Fruit fly (Drosophila melanogaster) whole organism, embryonic: ENCODE measurements around the gene Torsin.

Experiments used
- Bdp1 ChIP-seq: fragments of 200-800 bp; sonication (Bioruptor generic); optimal IDR thresholded peaks from 3 replicates; lab custom pipeline; 2016; ENCODE audit warnings: missing biosample characterization, missing genetic modification characterization
- CG12744 ChIP-seq: fragments of 200-800 bp; sonication (Bioruptor generic); optimal IDR thresholded peaks from 2 replicates; lab custom pipeline; 2016; ENCODE audit warnings: missing biosample characterization, missing genetic modification characterization
- CG14860 ChIP-seq: fragments of 200-800 bp; sonication (Bioruptor generic); IDR thresholded peaks from 3 replicates; pipeline ENCODE4 v1.3.6; 2022; ENCODE audit warnings: missing biosample characterization, missing genetic modification characterization; ENCODE audit not compliant: partially characterized antibody
- CG1647 ChIP-seq: fragments of 200-800 bp; sonication (Bioruptor generic); optimal IDR thresholded peaks from 3 replicates; lab custom pipeline; 2016; ENCODE audit warnings: missing biosample characterization, missing genetic modification characterization
- CG17612 ChIP-seq: fragments of 200-800 bp; sonication (Bioruptor generic); IDR thresholded peaks from 2 replicates; pipeline ENCODE4 v1.3.6; 2022; ENCODE audit warnings: missing biosample characterization, missing genetic modification characterization
- CG17829 ChIP-seq: fragments of 200-800 bp; optimal IDR thresholded peaks from 2 replicates; lab custom pipeline; 2019; ENCODE audit warnings: missing biosample characterization, mild to moderate bottlenecking, missing genetic modification characterization, moderate library complexity
- CG2202 ChIP-seq: fragments of 200-800 bp; sonication (Bioruptor generic); optimal IDR thresholded peaks from 2 replicates; lab custom pipeline; 2018; ENCODE audit warnings: missing biosample characterization, mild to moderate bottlenecking, missing genetic modification characterization
- CG2875 ChIP-seq: fragments of 200-800 bp; sonication (Bioruptor generic); optimal IDR thresholded peaks from 2 replicates; lab custom pipeline; 2017; ENCODE audit warnings: missing biosample characterization, mild to moderate bottlenecking, missing genetic modification characterization, missing genetic modification reagents
- CG30431 ChIP-seq: fragments of 200-800 bp; sonication (Bioruptor generic); optimal IDR thresholded peaks from 2 replicates; lab custom pipeline; 2017; ENCODE audit warnings: missing biosample characterization, missing genetic modification characterization
- CG31365 ChIP-seq: fragments of 200-800 bp; sonication (Bioruptor generic); optimal IDR thresholded peaks from 2 replicates; lab custom pipeline; 2018; ENCODE audit warnings: missing biosample characterization, mild to moderate bottlenecking, missing genetic modification characterization
- CG31441 ChIP-seq: fragments of 200-800 bp; sonication (Bioruptor generic); IDR thresholded peaks from 2 replicates; pipeline ENCODE4 v1.3.6; 2022; ENCODE audit warnings: missing biosample characterization, missing genetic modification characterization
- CG3838 ChIP-seq: fragments of 200-800 bp; sonication (Bioruptor generic); optimal IDR thresholded peaks from 3 replicates; lab custom pipeline; 2016; ENCODE audit warnings: missing biosample characterization, missing genetic modification characterization
- CG6854 ChIP-seq: fragments of 200-800 bp; sonication (Bioruptor generic); optimal IDR thresholded peaks from 3 replicates; lab custom pipeline; 2017; ENCODE audit warnings: missing biosample characterization, mild to moderate bottlenecking, missing genetic modification characterization
- CG7372 ChIP-seq: fragments of 200-800 bp; sonication (Bioruptor generic); IDR thresholded peaks from 2 replicates; pipeline ENCODE4 v1.3.6; 2022; ENCODE audit warnings: missing biosample characterization, missing genetic modification characterization
- CG7963 ChIP-seq: fragments of 200-800 bp; sonication (Bioruptor generic); IDR thresholded peaks from 3 replicates; pipeline ENCODE4 v1.3.6; 2022; ENCODE audit warnings: missing biosample characterization, missing genetic modification characterization; ENCODE audit not compliant: partially characterized antibody
- Camta ChIP-seq: fragments of 200-800 bp; sonication (Bioruptor generic); optimal IDR thresholded peaks from 2 replicates; lab custom pipeline; 2016; ENCODE audit warnings: missing biosample characterization, missing genetic modification characterization
- Dek ChIP-seq: fragments of 200-800 bp; sonication (Bioruptor generic); optimal IDR thresholded peaks from 3 replicates; lab custom pipeline; 2019; ENCODE audit warnings: missing biosample characterization, mild to moderate bottlenecking, missing genetic modification characterization, moderate library complexity
- Doc2 ChIP-seq: fragments of 200-800 bp; sonication (Bioruptor generic); IDR thresholded peaks from 2 replicates; pipeline ENCODE4 v1.3.6; 2022; ENCODE audit warnings: missing biosample characterization, missing genetic modification characterization
- Eip74EF ChIP-seq, 2 experiments: fragments of 200-800 bp in 1 of 2; fragments of >200 bp in 1 of 2; sonication (Bioruptor generic) in 1 of 2; optimal IDR thresholded peaks; 2 replicates each; lab custom pipeline; 2017 to 2019; ENCODE audit warnings: missing biosample characterization in 2 of 2, missing genetic modification characterization in 2 of 2, mild to moderate bottlenecking in 1 of 2, moderate library complexity in 1 of 2
- HLH3B ChIP-seq: fragments of 200-800 bp; sonication (Bioruptor generic); IDR thresholded peaks from 2 replicates; pipeline ENCODE4 v1.3.6; 2022; ENCODE audit warnings: missing biosample characterization, missing genetic modification characterization
- HLHmδ ChIP-seq: fragments of 200-800 bp; sonication (Bioruptor generic); optimal IDR thresholded peaks from 2 replicates; lab custom pipeline; 2018; ENCODE audit warnings: missing biosample characterization, mild to moderate bottlenecking, missing genetic modification characterization, moderate library complexity
- Hr51 ChIP-seq, 2 experiments: fragments of 200-800 bp; sonication (Bioruptor generic); optimal IDR thresholded peaks; 2 replicates in 1 of 2; 3 replicates in 1 of 2; lab custom pipeline; 2016 to 2018; ENCODE audit warnings: missing biosample characterization in 2 of 2, missing genetic modification characterization in 2 of 2, mild to moderate bottlenecking in 1 of 2, moderate library complexity in 1 of 2
- Mrtf ChIP-seq: fragments of 200-800 bp; sonication (Bioruptor generic); IDR thresholded peaks from 3 replicates; pipeline ENCODE4 v1.3.6; 2022; ENCODE audit warnings: missing biosample characterization, missing genetic modification characterization
- NFAT ChIP-seq: fragments of 200-800 bp; sonication (Bioruptor generic); IDR thresholded peaks from 2 replicates; pipeline ENCODE4 v1.3.6; 2022; ENCODE audit warnings: missing biosample characterization, missing genetic modification characterization
- Nf-YA ChIP-seq: fragments of 200-800 bp; sonication (Bioruptor generic); IDR thresholded peaks from 2 replicates; pipeline ENCODE4 v1.3.6; 2022; ENCODE audit warnings: missing biosample characterization, missing genetic modification characterization
- Stat92E ChIP-seq, 3 experiments: fragments of >200 bp in 2 of 3; fragments of 200-800 bp in 1 of 3; sonication (Bioruptor generic) in 1 of 3; optimal IDR thresholded peaks; 2 replicates each; lab custom pipeline; 2017 to 2019; ENCODE audit warnings: missing biosample characterization in 3 of 3, missing genetic modification characterization in 3 of 3, mild to moderate bottlenecking in 1 of 3, moderate library complexity in 1 of 3
- az2 ChIP-seq: fragments of 200-800 bp; sonication (Bioruptor generic); optimal IDR thresholded peaks from 3 replicates; lab custom pipeline; 2016; ENCODE audit warnings: missing biosample characterization, missing genetic modification characterization
- bab2 ChIP-seq: fragments of 200-800 bp; sonication (Bioruptor generic); optimal IDR thresholded peaks from 2 replicates; lab custom pipeline; 2016; ENCODE audit warnings: missing biosample characterization, missing genetic modification characterization
- chm ChIP-seq: fragments of 200-800 bp; sonication (Bioruptor generic); IDR thresholded peaks from 2 replicates; pipeline ENCODE4 v1.3.6; 2022; ENCODE audit warnings: missing biosample characterization, missing genetic modification characterization
- dati ChIP-seq: fragments of 200-800 bp; sonication (Bioruptor generic); IDR thresholded peaks from 2 replicates; pipeline ENCODE4 v1.3.6; 2022; ENCODE audit warnings: missing biosample characterization, missing genetic modification characterization
- luna ChIP-seq: fragments of 200-800 bp; sonication (Bioruptor generic); optimal IDR thresholded peaks from 2 replicates; lab custom pipeline; 2016; ENCODE audit warnings: missing biosample characterization, missing genetic modification characterization
- mam ChIP-seq: fragments of 200-800 bp; sonication (Bioruptor generic); optimal IDR thresholded peaks from 3 replicates; lab custom pipeline; 2016; ENCODE audit warnings: missing biosample characterization, missing genetic modification characterization
- nom ChIP-seq: fragments of 200-800 bp; sonication (Bioruptor generic); optimal IDR thresholded peaks from 2 replicates; lab custom pipeline; 2017; ENCODE audit warnings: missing biosample characterization, missing genetic modification characterization, mild to moderate bottlenecking, moderate library complexity, missing genetic modification reagents
- org-1 ChIP-seq: fragments of 200-800 bp; sonication (Bioruptor generic); optimal IDR thresholded peaks from 2 replicates; lab custom pipeline; 2017; ENCODE audit warnings: missing biosample characterization, missing genetic modification characterization
- pros ChIP-seq: fragments of 200-800 bp; sonication (Bioruptor generic); optimal IDR thresholded peaks from 3 replicates; lab custom pipeline; 2019; ENCODE audit warnings: missing biosample characterization, mild to moderate bottlenecking, missing genetic modification characterization, moderate library complexity
- ro ChIP-seq: fragments of 200-800 bp; sonication (Bioruptor generic); IDR thresholded peaks from 2 replicates; pipeline ENCODE4 v1.3.6; 2022; ENCODE audit warnings: missing biosample characterization, missing genetic modification characterization
- sens ChIP-seq: fragments of 200-800 bp; sonication (Bioruptor generic); peaks from one replicate; lab custom pipeline; 2016; ENCODE audit warnings: missing biosample characterization, missing genetic modification characterization
- sqz ChIP-seq: fragments of 200-800 bp; sonication (Bioruptor generic); optimal IDR thresholded peaks from 3 replicates; lab custom pipeline; 2018; ENCODE audit warnings: missing biosample characterization, mild to moderate bottlenecking, missing genetic modification characterization
- twi ChIP-seq: fragments of 200-800 bp; optimal IDR thresholded peaks from 2 replicates; lab custom pipeline; 2019; ENCODE audit warnings: missing biosample characterization, mild to moderate bottlenecking, missing genetic modification characterization, moderate library complexity
- tx ChIP-seq: fragments of 200-800 bp; sonication (Bioruptor generic); optimal IDR thresholded peaks from 2 replicates; lab custom pipeline; 2016; ENCODE audit warnings: missing biosample characterization, missing genetic modification characterization

The Torsin gene

DNA sequence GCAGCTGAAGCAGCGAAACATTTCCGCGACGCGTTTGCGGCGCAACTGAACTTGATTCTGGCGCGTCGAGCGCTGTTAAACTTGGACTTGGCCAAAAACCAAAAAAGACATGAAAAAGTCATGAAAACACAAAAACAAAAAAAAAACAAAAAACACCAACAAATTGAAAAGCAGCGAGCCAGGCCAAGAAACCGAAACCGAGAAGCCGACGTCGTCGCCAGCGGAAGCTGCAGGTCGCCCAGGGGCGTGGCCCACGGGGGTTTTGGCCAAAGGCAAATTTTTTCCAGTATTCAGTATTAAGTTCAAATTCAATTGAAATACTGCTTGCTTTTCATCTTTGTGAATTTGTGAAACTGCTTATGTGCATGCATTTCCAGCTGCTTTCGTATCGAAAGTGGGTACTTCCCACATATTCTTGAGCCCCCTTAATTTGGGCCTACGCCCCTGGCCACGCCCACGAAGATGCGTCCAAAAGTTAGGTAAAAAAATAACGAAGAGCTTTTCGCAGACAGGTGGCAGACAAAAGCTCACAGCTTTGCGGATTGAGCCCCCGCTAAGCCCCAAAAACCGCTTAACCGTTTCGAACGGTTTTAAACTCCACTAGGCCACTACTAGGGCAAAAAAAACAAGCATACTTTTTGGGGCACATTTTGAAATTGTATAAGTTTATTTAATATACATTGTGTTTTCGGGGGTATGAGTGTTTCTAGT is 17.0 kb upstream of the Torsin start, which contains the start of gene CG3009 (continued):
- TF ChIP-seq mam (GFP tag; lab: Kevin White, UChicago): peak; percentile 98
- peak; percentile 82 for TF ChIP-seq CG2202 (tag; lab: Kevin White, UChicago)
- peak; percentile 99 for TF ChIP-seq sens (GFP tag; lab: Kevin White, UChicago)
- peak; percentile 96 for TF ChIP-seq CG31441
- TF ChIP-seq tx (GFP tag; lab: Kevin White, UChicago): peak; percentile 98
- TF ChIP-seq CG30431 (GFP tag; lab: Kevin White, UChicago): peak; percentile 93
- TF ChIP-seq bab2 (GFP tag; lab: Kevin White, UChicago): peak; percentile 97
- TF ChIP-seq pros (GFP tag; lab: Kevin White, UChicago): peak; percentile 78
- TF ChIP-seq Hr51 (GFP tag; optimal IDR thresholded peaks at IDR 0.05; lab: Kevin White, UChicago): peak; percentile 98
- TF ChIP-seq HLHmδ (GFP tag; lab: Kevin White, UChicago): no peak
- peak; percentile 97 for TF ChIP-seq CG1647 (GFP tag; lab: Kevin White, UChicago)
- peak; percentile 95 for TF ChIP-seq CG2875 (GFP tag; lab: Kevin White, UChicago)
- TF ChIP-seq CG7963 (GFP tag; lab: Robert Waterston, UW): no peak
- peak; percentile 95 for TF ChIP-seq Nf-YA (GFP tag; lab: Robert Waterston, UW)
- TF ChIP-seq Stat92E (GFP tag; optimal IDR thresholded peaks at IDR 0.05; lab: Kevin White, UChicago): peak in 1 of 3 experiments; percentile 51
- peak; percentile 95 for TF ChIP-seq CG17612 (GFP tag; lab: Robert Waterston, UW)
- TF ChIP-seq CG12744 (GFP tag; lab: Kevin White, UChicago): peak; percentile 97

- peak; percentile 69 for TF ChIP-seq nom (GFP tag; lab: Kevin White, UChicago)
- no peak for TF ChIP-seq luna (GFP tag; lab: Kevin White, UChicago)
- TF ChIP-seq sqz (GFP tag; lab: Kevin White, UChicago): peak; percentile 47
Observed at dm6 chrX:4664107-4664506, 14.3 kb upstream of the Torsin start.

dm6 chrX:4660642-4661252 is 10.9 kb upstream of the Torsin start:
- no peak for TF ChIP-seq CG17829 (tag; lab: Kevin White, UChicago)
- TF ChIP-seq CG7372: no peak
- TF ChIP-seq CG3838 (GFP tag; lab: Kevin White, UChicago): no peak
- no peak for TF ChIP-seq NFAT (GFP tag; lab: Robert Waterston, UW)

DNA sequence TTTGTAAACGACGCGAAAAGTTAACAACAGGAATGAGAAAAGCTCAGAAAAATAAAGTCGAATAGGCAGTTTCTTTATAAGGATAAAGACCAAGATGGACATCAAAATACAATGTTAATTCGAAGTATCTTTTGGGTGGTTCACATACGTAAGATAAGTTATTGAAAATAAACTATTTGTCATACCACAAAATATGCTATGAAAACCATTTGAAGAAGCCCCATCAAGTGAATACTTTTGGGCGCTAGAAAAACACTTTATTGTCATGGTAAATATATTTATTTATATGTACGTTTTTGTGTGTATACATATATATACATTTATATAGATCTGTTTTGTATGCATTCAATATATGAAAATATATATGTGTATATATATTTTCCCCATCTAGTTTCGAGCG is 8.1 kb upstream of the Torsin start:
- TF ChIP-seq luna (GFP tag; lab: Kevin White, UChicago) (no peak), Doc2 (GFP tag; lab: Robert Waterston, UW) (no peak), ro (GFP tag; lab: Robert Waterston, UW) (no peak), HLH3B (GFP tag; lab: Robert Waterston, UW) (no peak)

dm6 chrX:4654397-4654796 is 4.6 kb upstream of the Torsin start, which contains the start of gene CG15473:
Gene CG15473 (minus strand): TSS chrX:4654497.
- TF ChIP-seq Camta (no peak), Eip74EF (GFP tag; optimal IDR thresholded peaks at IDR 0.05; lab: Kevin White, UChicago) (no peak), Dek (tag; lab: Kevin White, UChicago) (no peak), CG14860 (GFP tag; lab: Robert Waterston, UW) (no peak), Mrtf (GFP tag; lab: Robert Waterston, UW) (no peak), chm (no peak), CG6854 (no peak), dati (GFP tag; lab: Robert Waterston, UW) (no peak), az2 (GFP tag; lab: Kevin White, UChicago) (no peak), org-1 (GFP tag; lab: Kevin White, UChicago) (no peak), CG31365 (tag; lab: Kevin White, UChicago) (no peak), twi (tag; lab: Kevin White, UChicago) (no peak), Bdp1 (no peak)
